Worm (Caenorhabditis elegans) whole organism, dauer: ENCODE results near the gene idpa-2.

Experiments
- unc-62 ChIP-seq: sonication (generic microtip); optimal IDR thresholded peaks from 2 replicates; lab custom pipeline; 2017; ENCODE audit warnings: missing biosample characterization, missing genetic modification reagents, missing genetic modification characterization

Gene idpa-2

DNA sequence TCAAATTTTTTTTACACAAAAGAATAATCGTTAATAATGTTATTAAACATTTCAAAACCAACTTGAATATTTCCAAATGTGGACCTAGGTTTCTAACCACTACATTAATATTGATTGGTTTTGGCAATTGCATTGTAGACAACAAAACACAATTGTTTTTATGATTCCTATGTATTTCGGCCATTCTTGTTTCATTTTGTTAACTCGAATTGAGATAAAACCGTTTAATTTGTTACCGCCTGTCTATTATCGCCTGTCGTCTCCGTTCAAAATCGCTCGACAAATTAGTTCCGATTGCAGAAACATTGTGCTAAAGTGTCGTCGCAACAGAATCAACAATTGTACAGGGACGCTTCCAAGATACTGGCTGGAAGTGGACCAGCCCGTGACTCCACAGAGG lies 21.9 kb downstream of the idpa-2 start, which contains the start of gene let-19:
TSS of gene let-19 (plus strand) at position 301 of the 400 bp plus-strand sequence.
- TF ChIP-seq unc-62 (GFP tag; lab: Kevin White, UChicago): no peak

DNA sequence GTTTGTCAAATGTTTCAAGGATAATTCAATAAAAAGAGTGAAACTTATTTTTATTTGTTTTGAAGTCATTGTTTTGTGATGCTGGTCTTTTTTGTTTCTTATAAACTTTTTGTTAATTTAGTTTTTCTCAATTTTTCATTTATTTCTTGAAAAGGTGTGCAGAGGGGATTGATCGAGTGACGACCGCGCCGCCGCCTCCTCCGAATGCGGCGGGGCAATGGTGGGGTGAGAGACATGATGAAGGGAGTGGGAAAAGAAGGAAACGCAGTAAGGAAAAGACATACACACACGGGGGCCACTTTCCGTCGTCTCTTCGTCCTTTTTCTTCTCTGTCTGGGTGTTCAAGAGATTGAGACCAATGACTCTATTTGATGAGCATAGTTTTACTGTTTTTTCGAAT lies 23.2 kb downstream of the idpa-2 start:
- TF ChIP-seq unc-62 (GFP tag; lab: Kevin White, UChicago): no peak

DNA sequence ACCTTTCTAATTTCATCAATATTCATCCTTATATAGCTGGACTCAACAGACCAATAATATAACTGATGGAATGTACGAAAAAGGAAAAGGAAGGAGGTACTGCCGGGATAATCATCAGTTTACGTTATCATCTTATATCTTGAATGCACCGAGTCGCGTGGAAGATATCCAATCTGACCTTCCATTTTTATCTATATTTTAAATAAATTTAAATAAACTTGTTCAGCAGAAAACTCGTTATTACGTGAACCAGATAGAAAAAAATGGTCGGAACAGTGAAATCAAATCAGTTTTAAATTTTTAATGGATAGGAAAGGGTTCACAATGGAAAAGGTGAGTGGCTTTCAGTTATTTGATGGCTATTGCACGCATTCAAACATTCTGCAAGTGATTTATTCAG lies 25.6 kb downstream of the idpa-2 start, which contains the start of gene pah-1:
TSS of gene pah-1 (minus strand) at position 101 of the 400 bp plus-strand sequence.
- TF ChIP-seq unc-62 (GFP tag; lab: Kevin White, UChicago): no peak

DNA sequence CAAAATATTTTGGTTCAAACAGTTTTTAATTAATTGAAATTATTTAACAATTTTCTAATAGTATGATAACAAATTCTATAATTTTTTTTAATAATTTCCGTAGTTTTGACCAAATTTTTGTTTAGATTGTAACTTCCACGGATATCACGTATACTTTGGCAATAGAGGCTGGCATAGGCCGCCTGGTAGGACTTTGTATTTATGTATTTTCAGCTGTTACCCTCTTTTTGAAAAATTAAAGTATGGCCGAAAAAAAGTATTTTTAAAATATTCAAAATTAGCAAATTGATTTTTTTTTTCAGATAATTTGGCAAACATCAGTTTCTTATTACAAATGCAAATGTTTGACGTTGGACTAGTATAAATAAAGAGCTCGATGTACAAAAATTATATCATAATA lies 26.1 kb downstream of the idpa-2 start, which contains the start of the genes nsph-1.1 and K08F8.15:
TSS of gene nsph-1.1 (plus strand) at position 301 of the 400 bp plus-strand sequence.
TSS of gene K08F8.15 (plus strand) at position 335 of the 400 bp plus-strand sequence.
- TF ChIP-seq unc-62 (GFP tag; lab: Kevin White, UChicago): no peak

DNA sequence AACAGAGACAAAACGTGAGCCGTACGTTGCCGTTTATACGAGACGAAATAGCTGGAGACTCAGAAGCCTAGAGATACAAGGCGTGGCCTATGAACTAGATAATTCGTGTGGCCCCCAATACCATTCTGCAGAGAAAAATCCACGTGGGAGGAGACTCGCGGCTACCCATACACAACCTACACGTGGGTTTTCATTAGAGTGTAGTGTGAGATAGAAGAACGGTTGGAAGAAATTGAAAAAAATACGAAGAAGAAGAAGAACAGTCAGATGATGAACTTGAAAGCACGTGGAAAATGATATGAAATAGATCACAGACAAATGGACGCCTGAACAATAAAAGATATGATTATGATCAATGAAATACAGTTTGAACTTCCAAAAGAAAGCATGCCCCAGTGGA lies 27.4 kb downstream of the idpa-2 start:
- no peak for TF ChIP-seq unc-62 (GFP tag; lab: Kevin White, UChicago)

DNA sequence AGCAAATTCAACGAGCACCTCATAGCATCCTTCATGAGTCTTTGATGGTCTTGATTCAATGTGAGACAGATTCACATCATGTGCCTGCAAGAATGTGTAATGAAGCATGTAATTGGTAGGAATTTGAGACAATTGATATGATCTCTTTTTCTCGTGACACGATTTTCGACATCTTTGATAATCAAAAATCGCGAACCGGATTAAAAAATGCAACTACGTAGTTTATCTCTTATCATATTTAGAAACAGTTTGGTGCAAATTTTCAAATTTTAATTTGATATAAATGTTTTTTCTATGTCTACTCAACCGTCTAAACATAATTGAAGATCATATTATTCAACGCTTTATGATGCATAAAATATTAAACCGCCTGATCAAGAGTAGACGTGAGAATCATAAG lies 28.2 kb downstream of the idpa-2 start:
- no peak for TF ChIP-seq unc-62 (GFP tag; lab: Kevin White, UChicago)

DNA sequence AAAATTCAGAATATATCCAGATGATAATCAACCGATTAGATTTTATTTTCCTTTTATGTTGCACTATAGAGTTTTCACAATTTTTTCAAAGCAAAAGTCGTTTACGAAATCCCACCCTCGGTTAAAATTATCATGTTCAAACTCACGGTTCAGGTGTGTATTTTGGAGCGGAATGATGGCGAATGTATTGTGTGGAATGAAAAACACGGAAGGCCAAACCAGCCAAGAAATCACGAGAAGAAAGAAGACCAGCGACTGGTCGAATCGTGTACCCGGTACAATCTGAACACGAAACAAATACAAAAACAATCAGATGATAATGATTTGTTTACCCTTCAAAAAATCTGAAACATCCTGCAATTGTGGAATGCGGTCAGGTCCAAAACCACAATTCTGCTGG lies 29.2 kb downstream of the idpa-2 start:
- no peak for TF ChIP-seq unc-62 (GFP tag; lab: Kevin White, UChicago)

DNA sequence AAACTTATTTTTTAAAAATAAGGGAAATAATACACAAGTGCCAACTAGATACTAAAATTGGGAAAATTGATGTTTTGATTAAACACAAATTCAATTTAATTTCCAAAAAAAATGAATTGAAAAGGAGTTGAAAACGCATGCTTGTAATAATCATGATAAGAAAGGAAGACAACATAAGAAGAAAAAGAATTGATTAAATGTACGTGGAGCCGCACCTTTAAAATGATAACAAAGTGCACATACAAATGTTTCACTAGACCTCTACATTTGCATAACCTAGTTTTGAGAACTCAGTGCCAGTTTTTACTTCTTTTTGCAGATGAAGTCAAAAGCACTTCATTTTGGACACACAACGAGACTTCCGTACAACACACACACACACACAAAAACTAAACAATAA lies 30.8 kb downstream of the idpa-2 start:
- TF ChIP-seq unc-62 (GFP tag; lab: Kevin White, UChicago): no peak

DNA sequence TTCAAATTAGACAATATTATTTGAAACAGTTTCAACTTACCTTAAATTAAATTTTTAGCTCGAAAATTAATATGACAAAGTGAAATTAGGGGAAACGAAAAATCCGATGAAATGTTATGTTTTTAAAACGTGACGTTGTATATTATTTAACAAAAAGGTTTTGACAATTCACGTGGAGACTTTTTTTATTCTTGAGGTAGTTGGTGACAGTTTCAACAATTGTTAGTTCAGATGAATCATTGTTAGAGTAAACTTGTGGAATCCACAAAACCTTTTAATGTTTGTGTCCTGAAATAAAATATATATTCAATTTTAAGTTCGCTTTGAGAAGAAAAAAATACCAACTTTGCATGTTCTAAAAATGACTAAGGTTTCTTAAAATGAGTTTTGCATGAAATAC lies 33.0 kb downstream of the idpa-2 start, which contains the start of gene fut-1:
TSS of gene fut-1 (minus strand) at position 101 of the 400 bp plus-strand sequence.
- no peak for TF ChIP-seq unc-62 (GFP tag; lab: Kevin White, UChicago)

DNA sequence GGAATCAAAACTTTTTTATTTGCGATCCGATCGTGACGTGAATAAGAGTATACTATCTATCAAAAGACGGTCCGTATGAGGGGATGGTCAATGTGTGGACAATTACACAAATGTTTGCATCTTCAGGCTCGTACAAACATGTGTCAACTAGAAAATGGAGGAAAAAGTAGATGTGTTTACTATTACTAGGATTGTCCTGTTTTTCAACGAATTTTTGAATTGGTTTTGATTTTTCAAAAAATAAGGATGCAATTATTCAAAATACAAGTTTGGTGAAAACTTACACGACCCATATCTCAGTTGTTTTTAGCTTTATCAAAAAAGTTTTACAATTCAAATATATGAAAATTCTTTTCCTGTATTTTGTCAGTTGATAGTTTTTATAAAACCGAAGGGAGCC lies 37.3 kb downstream of the idpa-2 start, which contains the start of gene K08F8.7:
TSS of gene K08F8.7 (minus strand) at position 101 of the 400 bp plus-strand sequence.
- no peak for TF ChIP-seq unc-62 (GFP tag; lab: Kevin White, UChicago)

DNA sequence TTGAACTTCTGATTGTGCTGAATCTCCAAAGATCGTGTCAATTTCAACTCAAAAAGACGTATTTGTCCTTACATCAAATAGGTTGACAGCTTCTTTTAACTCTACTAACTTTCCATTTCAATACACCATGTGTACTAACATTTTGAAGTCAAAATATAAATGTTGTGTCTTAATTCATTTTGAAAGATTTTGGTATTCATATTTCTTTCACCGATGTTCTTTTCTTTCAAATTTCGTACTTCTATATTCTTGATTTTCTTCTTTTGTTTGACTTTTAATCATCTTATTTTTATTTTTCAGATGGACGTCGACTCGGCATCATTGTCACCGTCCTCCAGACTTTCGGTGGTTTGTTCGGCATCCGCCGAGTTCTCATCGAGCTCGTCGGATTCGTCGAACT lies 40.9 kb downstream of the idpa-2 start, which contains the start of gene atf-2:
TSS of gene atf-2 (plus strand) at position 301 of the 400 bp plus-strand sequence.
- TF ChIP-seq unc-62 (GFP tag; lab: Kevin White, UChicago): no peak

DNA sequence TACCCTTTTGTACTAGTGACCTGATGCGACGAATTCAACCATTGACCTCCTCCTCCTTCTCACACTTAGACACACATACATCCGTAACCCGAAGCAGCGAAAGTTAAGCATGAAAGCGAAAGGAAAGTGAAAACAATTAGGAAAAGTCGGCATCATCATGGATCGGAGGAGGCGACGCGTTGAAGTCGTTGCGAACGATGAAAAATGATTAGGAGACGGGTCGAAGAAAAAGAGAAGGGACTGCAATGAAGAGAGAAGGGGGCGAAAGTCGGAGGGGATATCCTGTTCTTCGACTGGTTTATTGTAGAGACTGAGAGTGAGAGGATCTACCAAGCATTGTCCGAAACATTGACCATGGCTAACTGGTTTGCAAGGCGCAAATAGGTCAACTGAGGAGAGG lies 41.5 kb downstream of the idpa-2 start:
- no peak for TF ChIP-seq unc-62 (GFP tag; lab: Kevin White, UChicago)

DNA sequence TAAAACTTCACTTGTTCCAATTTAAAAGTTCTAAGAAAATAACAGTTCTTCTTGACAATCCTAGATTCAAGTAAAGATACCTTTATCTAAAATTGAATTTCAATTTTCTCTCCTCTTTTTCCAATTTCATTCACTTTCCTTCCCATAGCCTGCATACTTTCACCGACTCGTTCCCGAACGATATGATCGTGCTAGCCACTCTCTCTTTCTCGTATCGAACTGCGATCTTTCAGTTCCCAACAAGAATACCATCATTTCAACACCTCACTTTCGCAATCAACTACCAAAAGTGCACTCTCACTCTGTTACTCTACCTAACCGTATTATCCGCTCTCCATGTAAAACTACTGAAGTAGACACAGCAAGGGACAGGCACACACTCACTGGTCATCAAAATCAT lies 42.5 kb downstream of the idpa-2 start:
- TF ChIP-seq unc-62 (GFP tag; lab: Kevin White, UChicago): no peak

DNA sequence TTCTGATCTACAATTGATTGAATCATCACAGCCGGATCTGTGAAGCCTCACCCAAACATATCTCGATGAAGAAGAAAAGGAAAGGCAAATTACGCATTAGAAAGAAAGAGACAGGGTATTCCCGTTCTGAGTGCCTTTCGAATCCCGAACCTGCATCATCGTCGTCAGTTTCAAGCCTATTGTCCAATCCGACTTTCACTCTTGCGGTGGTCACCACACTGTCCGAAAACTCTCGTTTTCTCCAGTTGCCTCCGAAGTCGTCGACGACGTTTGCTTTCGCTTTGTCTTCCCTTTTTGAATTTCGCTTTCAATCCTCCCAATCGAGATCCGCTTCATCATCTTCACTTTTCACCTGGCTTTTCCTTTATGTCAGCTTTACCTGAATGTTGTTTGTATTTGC lies 43.5 kb downstream of the idpa-2 start:
- TF ChIP-seq unc-62 (GFP tag; lab: Kevin White, UChicago): no peak

DNA sequence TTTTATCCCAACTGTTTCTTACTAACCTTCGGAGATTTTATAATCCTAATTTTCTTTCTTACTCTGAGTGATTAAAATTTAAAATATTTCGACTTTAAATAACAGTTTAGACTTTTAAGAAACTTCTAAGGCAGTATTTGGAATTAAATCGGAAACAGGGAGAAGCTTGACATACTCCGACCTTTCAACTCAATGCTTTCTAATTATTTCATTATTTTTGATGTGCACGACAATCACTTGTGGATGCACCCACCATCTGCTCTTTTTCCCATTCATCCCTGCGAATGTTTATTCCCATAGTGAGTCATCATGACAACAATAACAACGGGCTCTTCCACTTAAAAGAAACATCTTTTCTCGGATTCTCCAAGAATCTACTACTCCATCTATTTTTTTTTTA lies 43.9 kb downstream of the idpa-2 start:
- TF ChIP-seq unc-62 (GFP tag; lab: Kevin White, UChicago): no peak

DNA sequence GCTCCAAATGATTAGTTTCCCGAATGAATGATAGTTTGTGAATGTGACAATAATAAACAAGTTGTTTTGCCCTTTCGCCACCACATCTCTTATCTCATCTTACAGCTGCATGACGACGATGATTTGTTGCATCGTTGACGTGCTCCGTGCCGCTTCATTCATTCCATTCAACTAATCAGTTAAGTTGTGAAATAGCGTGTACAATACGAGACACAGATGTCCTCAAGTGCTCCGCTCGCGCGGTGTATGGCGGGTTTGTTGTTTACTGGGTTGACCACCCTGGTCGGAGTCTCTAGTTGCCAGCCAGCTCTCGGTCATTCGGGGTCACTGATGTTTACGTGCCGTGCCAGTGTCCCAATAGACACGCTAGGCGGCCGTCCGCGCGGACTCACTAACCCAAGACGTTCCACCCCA lies 44.6 kb downstream of the idpa-2 start:
- no peak for TF ChIP-seq unc-62 (GFP tag; lab: Kevin White, UChicago)

DNA sequence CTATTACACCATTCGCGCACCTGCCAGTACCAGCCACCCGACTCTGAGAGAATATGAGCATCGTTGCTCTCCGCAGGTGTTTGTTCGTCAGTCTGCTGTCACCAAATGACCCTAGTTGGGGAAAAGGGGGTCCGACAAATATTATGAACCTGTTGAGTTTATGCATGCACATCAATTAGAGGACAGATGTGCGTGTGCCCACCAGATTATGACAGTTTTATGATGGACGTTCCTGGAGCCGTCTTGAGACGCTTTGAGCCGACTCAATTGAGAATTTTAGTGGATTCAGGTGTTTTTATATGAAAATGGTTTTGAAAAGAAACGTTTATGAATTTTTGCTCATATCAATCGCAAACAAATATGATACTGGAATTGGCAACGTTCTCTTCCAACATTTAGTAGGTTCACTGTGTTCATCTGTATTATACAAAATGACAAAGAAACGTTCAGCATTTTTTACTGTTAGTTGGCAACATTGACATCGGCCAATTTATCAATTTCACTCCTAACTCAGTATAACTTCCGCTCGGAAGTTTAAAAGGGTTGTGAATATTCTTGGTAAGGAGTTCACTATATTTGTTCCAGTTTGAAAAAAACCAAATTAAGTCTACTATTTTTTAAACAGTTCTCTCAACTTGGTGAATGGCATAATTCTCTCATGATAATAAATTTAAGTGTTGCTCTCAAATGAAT lies 45.1 kb downstream of the idpa-2 start:
- no peak for TF ChIP-seq unc-62 (GFP tag; lab: Kevin White, UChicago)
